Worm (Caenorhabditis elegans): Measurements from ENCODE around the gene Y62H9A.12.

ce11 chrX:11872210-11872609 is 41.7 kb upstream of the Y62H9A.12 start:
- TF ChIP-seq unc-39 (tag; optimal IDR thresholded peaks at IDR 0.05) (no peak), skn-1 (tag; optimal IDR thresholded peaks at IDR 0.05) (no peak), nhr-76 (tag; optimal IDR thresholded peaks at IDR 0.05) (no peak), ZK546.5 (tag; optimal IDR thresholded peaks at IDR 0.05) (no peak), ces-1 (GFP tag; optimal IDR thresholded peaks at IDR 0.05) (no peak)
